Worm (Caenorhabditis elegans) whole organism, midembryonic: ENCODE data around the gene T27A10.2.

Experiments
- T22C8.4 ChIP-seq: fragments of 200-800 bp; sonication (Bioruptor generic); IDR thresholded peaks from 2 replicates; pipeline ENCODE4 v1.3.6; 2022; ENCODE audit warnings: missing genetic modification characterization, missing compliant biosample characterization
- cog-1 ChIP-seq: sonication (generic microtip); optimal IDR thresholded peaks from 2 replicates; lab custom pipeline; 2016; ENCODE audit warnings: missing genetic modification characterization, missing compliant biosample characterization
- flt-1 ChIP-seq: fragments of 200-800 bp; sonication (Bioruptor generic); IDR thresholded peaks from 2 replicates; pipeline ENCODE4 v1.3.6; 2022; ENCODE audit warnings: missing genetic modification characterization, missing compliant biosample characterization
- klf-2 ChIP-seq: fragments of 200-800 bp; sonication (Bioruptor generic); conservative IDR thresholded peaks from 2 replicates; pipeline ENCODE4 v1.3.6; 2022; ENCODE audit warnings: missing genetic modification reagents, missing genetic modification characterization, missing compliant biosample characterization
- med-1 ChIP-seq: sonication (generic microtip); optimal IDR thresholded peaks from 2 replicates; lab custom pipeline; 2017; ENCODE audit warnings: missing genetic modification characterization, mild to moderate bottlenecking, missing compliant biosample characterization, antibody characterized with exemption, missing genetic modification reagents; ENCODE audit not compliant: insufficient read depth
- ref-1 ChIP-seq: fragments of 200-800 bp; sonication (Bioruptor generic); conservative IDR thresholded peaks from 2 replicates; pipeline ENCODE4 v1.3.6; 2022; ENCODE audit warnings: missing genetic modification reagents, missing genetic modification characterization, missing compliant biosample characterization
- tab-1 ChIP-seq: fragments of 200-800 bp; sonication (Bioruptor generic); IDR thresholded peaks from 2 replicates; pipeline ENCODE4 v1.3.6; 2022; ENCODE audit warnings: missing genetic modification characterization, missing compliant biosample characterization
- ztf-23 ChIP-seq: fragments of 200-800 bp; sonication (Bioruptor generic); IDR thresholded peaks from 2 replicates; pipeline ENCODE4 v1.3.6; 2022; ENCODE audit warnings: missing genetic modification reagents, missing genetic modification characterization, missing compliant biosample characterization
- ztf-29 ChIP-seq: fragments of 200-800 bp; sonication (Bioruptor generic); IDR thresholded peaks from 2 replicates; pipeline ENCODE4 v1.3.6; 2022; ENCODE audit warnings: missing genetic modification reagents, missing genetic modification characterization, missing compliant biosample characterization

- TF ChIP-seq T22C8.4 (GFP tag; lab: Robert Waterston, UW) (no peak), klf-2 (GFP tag; lab: Robert Waterston, UW) (no peak), tab-1 (GFP tag; lab: Robert Waterston, UW) (no peak), ztf-29 (GFP tag; lab: Robert Waterston, UW) (no peak), ref-1 (GFP tag; lab: Robert Waterston, UW) (no peak), med-1 (GFP tag; lab: Kevin White, UChicago) (no peak), flt-1 (GFP tag; lab: Robert Waterston, UW) (no peak), ztf-23 (GFP tag; lab: Robert Waterston, UW) (no peak), cog-1 (tag; lab: Kevin White, UChicago) (no peak)
Observed at ce11 chrX:3552948-3553347, 32.8 kb upstream of the T27A10.2 start.
